Worm (Caenorhabditis elegans) whole organism, young adult: ENCODE results near the gene Y51B9A.8.

Source experiments
- ets-4 ChIP-seq: fragments of 200-800 bp; sonication (Bioruptor generic); optimal IDR thresholded peaks from 2 replicates; lab custom pipeline; 2018; ENCODE audit warnings: mild to moderate bottlenecking, missing genetic modification characterization, missing compliant biosample characterization
- lsl-1 ChIP-seq: fragments of 200-800 bp; sonication (Bioruptor generic); optimal IDR thresholded peaks from 2 replicates; lab custom pipeline; 2018; ENCODE audit warnings: mild to moderate bottlenecking, missing genetic modification characterization, moderate library complexity, missing compliant biosample characterization
- pha-4 ChIP-seq: fragments of 150-350 bp; sonication (generic microtip); optimal IDR thresholded peaks from 2 replicates; lab custom pipeline; 2014; ENCODE audit warnings: missing biosample characterization, missing genetic modification reagents, missing genetic modification characterization
- unc-130 ChIP-seq: sonication (generic microtip); optimal IDR thresholded peaks from 2 replicates; lab custom pipeline; 2016; ENCODE audit warnings: missing genetic modification reagents, missing genetic modification characterization, missing compliant biosample characterization
- ztf-18 ChIP-seq: sonication (generic microtip); optimal IDR thresholded peaks from 2 replicates; lab custom pipeline; 2016; ENCODE audit warnings: missing genotype, mild to moderate bottlenecking, missing genetic modification characterization, missing compliant biosample characterization

ce11 chrII:9421969-9422368 is 23.3 kb downstream of the Y51B9A.8 start, which contains the start of gene M176.11:
- TF ChIP-seq unc-130, result no peak
- TF ChIP-seq ets-4, result no peak
- TF ChIP-seq lsl-1 (GFP tag; lab: Kevin White, UChicago), result no peak
- TF ChIP-seq ztf-18 (tag; lab: Kevin White, UChicago), result no peak
- TF ChIP-seq pha-4 (tag; lab: Kevin White, UChicago), result no peak
